Worm (Caenorhabditis elegans) whole organism, early embryonic: Measurements from ENCODE around the gene cct-2.

ENCODE experiments used
- B0310.2 ChIP-seq: sonication (generic microtip); optimal IDR thresholded peaks from 2 replicates; lab custom pipeline; 2016; ENCODE audit warnings: mild to moderate bottlenecking, missing genetic modification characterization, missing compliant biosample characterization
- F13C5.2 ChIP-seq: sonication (generic microtip); optimal IDR thresholded peaks from 2 replicates; lab custom pipeline; 2017; ENCODE audit warnings: mild to moderate bottlenecking, missing genetic modification characterization, inconsistent platforms, missing compliant biosample characterization
- aly-1 ChIP-seq: sonication (generic microtip); optimal IDR thresholded peaks from 2 replicates; lab custom pipeline; 2016; ENCODE audit warnings: missing genetic modification characterization, missing compliant biosample characterization
- ama-1 ChIP-seq: fragments of 150-350 bp; optimal IDR thresholded peaks from 2 replicates; lab custom pipeline; 2014
- ceh-13 ChIP-seq: fragments of 200-800 bp; sonication (Bioruptor generic); optimal IDR thresholded peaks from 2 replicates; lab custom pipeline; 2018; ENCODE audit warnings: mild to moderate bottlenecking, missing genetic modification characterization, missing compliant biosample characterization
- ceh-36 ChIP-seq: sonication (generic microtip); optimal IDR thresholded peaks from 2 replicates; lab custom pipeline; 2016; ENCODE audit warnings: missing genetic modification characterization, inconsistent platforms, missing compliant biosample characterization
- ets-7 ChIP-seq: sonication (generic microtip); optimal IDR thresholded peaks from 2 replicates; lab custom pipeline; 2016; ENCODE audit warnings: missing genotype, missing genetic modification characterization, missing compliant biosample characterization
- flt-1 ChIP-seq: fragments of 200-800 bp; sonication (Bioruptor generic); IDR thresholded peaks from 2 replicates; pipeline ENCODE4 v1.3.6; 2022; ENCODE audit warnings: missing genetic modification characterization, missing compliant biosample characterization
- hmbx-1 ChIP-seq: sonication (generic microtip); optimal IDR thresholded peaks from 2 replicates; lab custom pipeline; 2016; ENCODE audit warnings: mild to moderate bottlenecking, missing genetic modification characterization, missing compliant biosample characterization
- hmg-4 ChIP-seq: fragments of 200-800 bp; sonication (Bioruptor generic); optimal IDR thresholded peaks from 2 replicates; lab custom pipeline; 2018; ENCODE audit warnings: mild to moderate bottlenecking, missing genetic modification characterization, missing compliant biosample characterization
- hnd-1 ChIP-seq: sonication (generic microtip); optimal IDR thresholded peaks from 2 replicates; lab custom pipeline; 2016; ENCODE audit warnings: missing genetic modification characterization, missing compliant biosample characterization
- pes-1 ChIP-seq: fragments of 200-800 bp; sonication (Bioruptor generic); IDR thresholded peaks from 2 replicates; pipeline ENCODE4 v1.3.6; 2022; ENCODE audit warnings: missing genetic modification reagents, missing genetic modification characterization, missing compliant biosample characterization
- scrt-1 ChIP-seq: fragments of 200-800 bp; sonication (Bioruptor generic); IDR thresholded peaks from 2 replicates; pipeline ENCODE4 v1.3.6; 2022; ENCODE audit warnings: missing genetic modification characterization, missing compliant biosample characterization
- sea-1 ChIP-seq: fragments of 200-800 bp; sonication (Bioruptor generic); conservative IDR thresholded peaks from 2 replicates; pipeline ENCODE4 v1.3.6; 2022; ENCODE audit warnings: missing genetic modification characterization, missing compliant biosample characterization
- tbx-11 ChIP-seq: fragments of 200-800 bp; sonication (Bioruptor generic); IDR thresholded peaks from 2 replicates; pipeline ENCODE4 v1.3.6; 2022; ENCODE audit warnings: missing genetic modification characterization, missing compliant biosample characterization
- tbx-37 ChIP-seq: fragments of 200-800 bp; sonication (Bioruptor generic); conservative IDR thresholded peaks from 2 replicates; pipeline ENCODE4 v1.3.6; 2022; ENCODE audit warnings: missing genetic modification reagents, missing genetic modification characterization, missing compliant biosample characterization
- tra-4 ChIP-seq: sonication (generic microtip); optimal IDR thresholded peaks from 2 replicates; lab custom pipeline; 2017; ENCODE audit warnings: missing genetic modification characterization, missing compliant biosample characterization

cct-2 gene

ce11 chrII:8891042-8891441, 36.5 kb upstream of the cct-2 start:
- TF ChIP-seq tbx-11 (no peak), B0310.2 (tag; lab: Kevin White, UChicago) (no peak), flt-1 (GFP tag; lab: Robert Waterston, UW) (no peak), hnd-1 (tag; lab: Kevin White, UChicago) (no peak), sea-1 (GFP tag; lab: Robert Waterston, UW) (no peak), ceh-36 (tag; lab: Kevin White, UChicago) (no peak), ama-1 (no peak), hmg-4 (GFP tag; lab: Kevin White, UChicago) (no peak), pes-1 (no peak), ceh-13 (GFP tag; lab: Kevin White, UChicago) (no peak), aly-1 (no peak), ets-7 (tag; lab: Kevin White, UChicago) (no peak)

- no peak for TF ChIP-seq ama-1
- TF ChIP-seq ceh-36 (tag; lab: Kevin White, UChicago), result no peak
- no peak for TF ChIP-seq flt-1 (GFP tag; lab: Robert Waterston, UW)
- no peak for TF ChIP-seq B0310.2 (tag; lab: Kevin White, UChicago)
- TF ChIP-seq tbx-11, result no peak
- no peak for TF ChIP-seq aly-1
These were observed 35.9 kb upstream of the cct-2 start for ce11 chrII:8891606-8892005.

ce11 chrII:8895398-8895797, 32.1 kb upstream of the cct-2 start:
- TF ChIP-seq tbx-11 (no peak), hnd-1 (tag; lab: Kevin White, UChicago) (no peak), pes-1 (no peak), sea-1 (GFP tag; lab: Robert Waterston, UW) (no peak), flt-1 (GFP tag; lab: Robert Waterston, UW) (no peak), ama-1 (no peak), hmbx-1 (no peak), tra-4 (no peak)

ce11 chrII:8895895-8896294, 31.6 kb upstream of the cct-2 start:
- no peak for TF ChIP-seq hmbx-1
- no peak for TF ChIP-seq B0310.2 (tag; lab: Kevin White, UChicago)
- TF ChIP-seq tra-4, result no peak
- no peak for TF ChIP-seq tbx-37
- no peak for TF ChIP-seq ets-7 (tag; lab: Kevin White, UChicago)
- no peak for TF ChIP-seq tbx-11

- no peak for TF ChIP-seq ceh-13 (GFP tag; lab: Kevin White, UChicago)
- no peak for TF ChIP-seq pes-1
- no peak for TF ChIP-seq tbx-37
- no peak for TF ChIP-seq flt-1 (GFP tag; lab: Robert Waterston, UW)
- TF ChIP-seq tra-4, result no peak
- no peak for TF ChIP-seq ama-1
- no peak for TF ChIP-seq hnd-1 (tag; lab: Kevin White, UChicago)
- TF ChIP-seq hmbx-1, result no peak
- TF ChIP-seq hmg-4 (GFP tag; lab: Kevin White, UChicago), result no peak
- no peak for TF ChIP-seq aly-1
- TF ChIP-seq B0310.2 (tag; lab: Kevin White, UChicago), result no peak
- TF ChIP-seq ceh-36 (tag; lab: Kevin White, UChicago), result no peak
- TF ChIP-seq F13C5.2 (tag; lab: Kevin White, UChicago), result no peak
- no peak for TF ChIP-seq sea-1 (GFP tag; lab: Robert Waterston, UW)
- TF ChIP-seq scrt-1 (GFP tag; lab: Robert Waterston, UW), result no peak
- TF ChIP-seq ets-7 (tag; lab: Kevin White, UChicago), result no peak
- TF ChIP-seq tbx-11, result no peak
These were observed 31.0 kb upstream of the cct-2 start, which contains the start of gene lat-1 for ce11 chrII:8896541-8896940. lat-1 (plus strand) TSS chrII:8896841.

ce11 chrII:8897244-8897643, 30.3 kb upstream of the cct-2 start:
- TF ChIP-seq hmg-4 (GFP tag; lab: Kevin White, UChicago), result no peak
- TF ChIP-seq ets-7 (tag; lab: Kevin White, UChicago), result peak; percentile 64

- no peak for TF ChIP-seq scrt-1 (GFP tag; lab: Robert Waterston, UW)
- no peak for TF ChIP-seq hmg-4 (GFP tag; lab: Kevin White, UChicago)
- TF ChIP-seq F13C5.2 (tag; lab: Kevin White, UChicago), result no peak
- TF ChIP-seq tra-4, result no peak
- TF ChIP-seq ceh-36 (tag; lab: Kevin White, UChicago), result no peak
- no peak for TF ChIP-seq ets-7 (tag; lab: Kevin White, UChicago)
- TF ChIP-seq hnd-1 (tag; lab: Kevin White, UChicago), result no peak
- no peak for TF ChIP-seq B0310.2 (tag; lab: Kevin White, UChicago)
- TF ChIP-seq ceh-13 (GFP tag; lab: Kevin White, UChicago), result no peak
- no peak for TF ChIP-seq hmbx-1
- no peak for TF ChIP-seq pes-1
- TF ChIP-seq tbx-37, result no peak
- TF ChIP-seq flt-1 (GFP tag; lab: Robert Waterston, UW), result no peak
- no peak for TF ChIP-seq ama-1
- TF ChIP-seq sea-1 (GFP tag; lab: Robert Waterston, UW), result no peak
These were observed 28.8 kb upstream of the cct-2 start for ce11 chrII:8898582-8899356.

ce11 chrII:8899357-8899748, 28.2 kb upstream of the cct-2 start:
- TF ChIP-seq hnd-1 (tag; lab: Kevin White, UChicago), result no peak
- no peak for TF ChIP-seq sea-1 (GFP tag; lab: Robert Waterston, UW)
- no peak for TF ChIP-seq ets-7 (tag; lab: Kevin White, UChicago)
- TF ChIP-seq scrt-1 (GFP tag; lab: Robert Waterston, UW), result no peak
- TF ChIP-seq B0310.2 (tag; lab: Kevin White, UChicago), result no peak
- TF ChIP-seq hmbx-1, result no peak
- TF ChIP-seq ama-1, result no peak
- no peak for TF ChIP-seq ceh-13 (GFP tag; lab: Kevin White, UChicago)
